Fruit fly (Drosophila melanogaster) whole organism, prepupa: ENCODE results near the gene CG14074.

ENCODE experiments used
- CG11294 ChIP-seq: fragments of 200-800 bp; sonication (Bioruptor generic); IDR thresholded peaks from 2 replicates; pipeline ENCODE4 v1.3.6; 2022; ENCODE audit warnings: missing biosample characterization, missing genetic modification characterization
- CG11762 ChIP-seq: fragments of 200-800 bp; sonication (Bioruptor generic); optimal IDR thresholded peaks from 3 replicates; lab custom pipeline; 2016; ENCODE audit warnings: missing biosample characterization, missing genetic modification characterization; ENCODE audit not compliant: insufficient read depth
- CG11902 ChIP-seq: fragments of 200-800 bp; sonication (Bioruptor generic); optimal IDR thresholded peaks from 3 replicates; lab custom pipeline; 2016; ENCODE audit warnings: missing biosample characterization, missing genetic modification characterization
- CG15336 ChIP-seq: fragments of 200-800 bp; sonication (Bioruptor generic); IDR thresholded peaks from 2 replicates; pipeline ENCODE4 v1.3.6; 2022; ENCODE audit warnings: missing biosample characterization, missing genetic modification characterization
- CG1621 ChIP-seq: fragments of 200-800 bp; sonication (Bioruptor generic); optimal IDR thresholded peaks from 3 replicates; lab custom pipeline; 2018; ENCODE audit warnings: missing biosample characterization, mild to moderate bottlenecking, missing genetic modification characterization
- CG16779 ChIP-seq: fragments of 200-800 bp; sonication (Bioruptor generic); optimal IDR thresholded peaks from 3 replicates; lab custom pipeline; 2017; ENCODE audit warnings: missing biosample characterization, mild to moderate bottlenecking, missing genetic modification characterization
- CG31627 ChIP-seq: fragments of 200-800 bp; sonication (Bioruptor generic); optimal IDR thresholded peaks from 3 replicates; lab custom pipeline; 2016; ENCODE audit warnings: missing biosample characterization, missing genetic modification characterization
- CG34406 ChIP-seq: fragments of 200-800 bp; sonication (Bioruptor generic); optimal IDR thresholded peaks from 3 replicates; lab custom pipeline; 2016; ENCODE audit warnings: missing biosample characterization, missing genetic modification characterization
- CG3919 ChIP-seq: fragments of 200-800 bp; sonication (Bioruptor generic); optimal IDR thresholded peaks from 3 replicates; lab custom pipeline; 2016; ENCODE audit warnings: missing biosample characterization, missing genetic modification characterization
- CG6276 ChIP-seq: fragments of 200-800 bp; sonication (Bioruptor generic); optimal IDR thresholded peaks from 2 replicates; lab custom pipeline; 2017; ENCODE audit warnings: missing biosample characterization, mild to moderate bottlenecking, missing genetic modification characterization
- CG6808 ChIP-seq: fragments of 200-800 bp; sonication (Bioruptor generic); optimal IDR thresholded peaks from 3 replicates; lab custom pipeline; 2017; ENCODE audit warnings: missing biosample characterization, missing genetic modification characterization, mild to moderate bottlenecking, moderate library complexity, missing genetic modification reagents
- CG6854 ChIP-seq: fragments of 200-800 bp; sonication (Bioruptor generic); optimal IDR thresholded peaks from 2 replicates; lab custom pipeline; 2017; ENCODE audit warnings: missing biosample characterization, mild to moderate bottlenecking, missing genetic modification characterization
- CG8319 ChIP-seq: fragments of 200-800 bp; sonication (Bioruptor generic); optimal IDR thresholded peaks from 3 replicates; lab custom pipeline; 2016; ENCODE audit warnings: missing biosample characterization, missing genetic modification characterization
- CG8632 ChIP-seq: fragments of 200-800 bp; sonication (Bioruptor generic); optimal IDR thresholded peaks from 3 replicates; lab custom pipeline; 2016; ENCODE audit warnings: missing biosample characterization, missing genetic modification characterization
- CG9139 ChIP-seq: fragments of 200-800 bp; sonication (Bioruptor generic); optimal IDR thresholded peaks from 3 replicates; lab custom pipeline; 2017; ENCODE audit warnings: missing biosample characterization, mild to moderate bottlenecking, missing genetic modification characterization
- Eip75B ChIP-seq: fragments of 200-800 bp; sonication (Bioruptor generic); optimal IDR thresholded peaks from 3 replicates; lab custom pipeline; 2016; ENCODE audit warnings: missing biosample characterization, missing genetic modification characterization
- Eip78C ChIP-seq: fragments of 200-800 bp; sonication (Bioruptor generic); peaks from one replicate; lab custom pipeline; 2016; ENCODE audit warnings: missing biosample characterization, missing genetic modification characterization
- Eip93F ChIP-seq: fragments of 200-800 bp; sonication (Bioruptor generic); optimal IDR thresholded peaks from 2 replicates; lab custom pipeline; 2016; ENCODE audit warnings: missing biosample characterization, mild to moderate bottlenecking, missing genetic modification characterization
- Ets21C ChIP-seq: fragments of 200-800 bp; sonication (Bioruptor generic); optimal IDR thresholded peaks from 3 replicates; lab custom pipeline; 2016; ENCODE audit warnings: missing biosample characterization, missing genetic modification characterization
- Gug ChIP-seq: fragments of 200-800 bp; sonication (Bioruptor generic); IDR thresholded peaks from 2 replicates; pipeline ENCODE4 v1.3.6; 2022; ENCODE audit warnings: missing biosample characterization, missing genetic modification characterization
- Hr38 ChIP-seq: sonication (Bioruptor generic); optimal IDR thresholded peaks from 2 replicates; lab custom pipeline; 2016; ENCODE audit warnings: missing biosample characterization, missing genetic modification characterization
- Hr39 ChIP-seq: fragments of 200-800 bp; sonication (Bioruptor generic); optimal IDR thresholded peaks from 2 replicates; lab custom pipeline; 2016; ENCODE audit warnings: missing biosample characterization, missing genetic modification characterization
- Hr4 ChIP-seq: fragments of 200-800 bp; sonication (Bioruptor generic); optimal IDR thresholded peaks from 3 replicates; lab custom pipeline; 2016; ENCODE audit warnings: missing biosample characterization, missing genetic modification characterization
- Lpt ChIP-seq: fragments of 200-800 bp; sonication (Bioruptor generic); optimal IDR thresholded peaks from 3 replicates; lab custom pipeline; 2016; ENCODE audit warnings: missing biosample characterization, missing genetic modification characterization
- OdsH ChIP-seq: fragments of 200-800 bp; sonication (Bioruptor generic); optimal IDR thresholded peaks from 3 replicates; lab custom pipeline; 2016; ENCODE audit warnings: missing biosample characterization, missing genetic modification characterization
- Smox ChIP-seq: fragments of 200-800 bp; sonication (Bioruptor generic); optimal IDR thresholded peaks from 3 replicates; lab custom pipeline; 2016; ENCODE audit warnings: missing biosample characterization, missing genetic modification characterization
- Sox102F ChIP-seq: fragments of 200-800 bp; sonication (Bioruptor generic); optimal IDR thresholded peaks from 2 replicates; lab custom pipeline; 2016; ENCODE audit warnings: missing biosample characterization, mild to moderate bottlenecking, missing genetic modification characterization
- achi ChIP-seq: fragments of 200-800 bp; sonication (Bioruptor generic); optimal IDR thresholded peaks from 3 replicates; lab custom pipeline; 2016; ENCODE audit warnings: missing biosample characterization, missing genetic modification characterization
- cyc ChIP-seq: fragments of 200-800 bp; sonication (Bioruptor generic); optimal IDR thresholded peaks from 3 replicates; lab custom pipeline; 2016; ENCODE audit warnings: missing biosample characterization, missing genetic modification characterization
- dac ChIP-seq: fragments of 200-800 bp; sonication (Bioruptor generic); optimal IDR thresholded peaks from 2 replicates; lab custom pipeline; 2017; ENCODE audit warnings: missing biosample characterization, mild to moderate bottlenecking, missing genetic modification characterization
- dsx ChIP-seq: fragments of 200-800 bp; optimal IDR thresholded peaks from 3 replicates; lab custom pipeline; 2019; ENCODE audit warnings: missing biosample characterization, mild to moderate bottlenecking, missing genetic modification characterization, moderate library complexity; ENCODE audit not compliant: poor library complexity, severe bottlenecking
- esn ChIP-seq: fragments of 200-800 bp; sonication (Bioruptor generic); optimal IDR thresholded peaks from 2 replicates; lab custom pipeline; 2016; ENCODE audit warnings: missing biosample characterization, mild to moderate bottlenecking, missing genetic modification characterization, moderate library complexity
- fd59A ChIP-seq: fragments of 200-800 bp; sonication (Bioruptor generic); optimal IDR thresholded peaks from 2 replicates; lab custom pipeline; 2017; ENCODE audit warnings: missing biosample characterization, mild to moderate bottlenecking, missing genetic modification characterization, missing genetic modification reagents
- fd85E ChIP-seq: fragments of 200-800 bp; sonication (Bioruptor generic); optimal IDR thresholded peaks from 3 replicates; lab custom pipeline; 2016; ENCODE audit warnings: missing biosample characterization, missing genetic modification characterization
- lz ChIP-seq: fragments of 200-800 bp; sonication (Bioruptor generic); optimal IDR thresholded peaks from 3 replicates; lab custom pipeline; 2016; ENCODE audit warnings: missing biosample characterization, missing genetic modification characterization
- net ChIP-seq: fragments of 200-800 bp; sonication (Bioruptor generic); optimal IDR thresholded peaks from 3 replicates; lab custom pipeline; 2016; ENCODE audit warnings: missing biosample characterization, missing genetic modification characterization
- pdm3 ChIP-seq: fragments of 200-800 bp; sonication (Bioruptor generic); optimal IDR thresholded peaks from 3 replicates; lab custom pipeline; 2016; ENCODE audit warnings: missing biosample characterization, missing genetic modification characterization
- salr ChIP-seq, 2 experiments: fragments of 200-800 bp; sonication (Bioruptor generic); optimal IDR thresholded peaks; 3 replicates each; lab custom pipeline; 2016 to 2018; ENCODE audit warnings: missing biosample characterization in 2 of 2, missing genetic modification characterization in 2 of 2, mild to moderate bottlenecking in 1 of 2
- ss ChIP-seq, 2 experiments: fragments of 200-800 bp; sonication (Bioruptor generic); optimal IDR thresholded peaks; 2 replicates in 1 of 2; 3 replicates in 1 of 2; lab custom pipeline; 2017 to 2018; ENCODE audit warnings: mild to moderate bottlenecking in 2 of 2, missing biosample characterization in 2 of 2, missing genetic modification characterization in 2 of 2, moderate library complexity in 1 of 2
- svp ChIP-seq: fragments of 200-800 bp; sonication (Bioruptor generic); peaks from one replicate; lab custom pipeline; 2016; ENCODE audit warnings: missing biosample characterization, missing genetic modification characterization
- topi ChIP-seq: fragments of 200-800 bp; sonication (Bioruptor generic); optimal IDR thresholded peaks from 3 replicates; lab custom pipeline; 2016; ENCODE audit warnings: missing biosample characterization, missing genetic modification characterization
- vri ChIP-seq: fragments of 200-800 bp; sonication (Bioruptor generic); optimal IDR thresholded peaks from 3 replicates; lab custom pipeline; 2016; ENCODE audit warnings: missing biosample characterization, mild to moderate bottlenecking, missing genetic modification characterization

Gene CG14074

dm6 chr3L:18825993-18826392 lies 40.0 kb upstream of the CG14074 start:
- TF ChIP-seq CG34406 (no peak), fd59A (GFP tag; lab: Kevin White, UChicago) (no peak), vri (GFP tag; lab: Kevin White, UChicago) (peak; percentile 68), Eip93F (peak; percentile 56), CG11762 (GFP tag; lab: Kevin White, UChicago) (no peak), svp (GFP tag; lab: Kevin White, UChicago) (peak; percentile 94), CG8632 (no peak), Ets21C (GFP tag; lab: Kevin White, UChicago) (no peak)

- TF ChIP-seq CG34406 (no peak), CG6276 (GFP tag; lab: Kevin White, UChicago) (no peak), Hr4 (GFP tag; lab: Kevin White, UChicago) (peak; percentile 10), CG6808 (GFP tag; lab: Kevin White, UChicago) (no peak), CG16779 (tag; lab: Kevin White, UChicago) (no peak), Gug (GFP tag; lab: Robert Waterston, UW) (no peak), dsx (no peak), cyc (no peak), Eip75B (GFP tag; lab: Kevin White, UChicago) (no peak), Sox102F (GFP tag; lab: Kevin White, UChicago) (no peak), dac (no peak), CG15336 (GFP tag; lab: Robert Waterston, UW) (no peak), esn (GFP tag; lab: Kevin White, UChicago) (peak; percentile 1), svp (GFP tag; lab: Kevin White, UChicago) (peak; percentile 34), net (GFP tag; lab: Kevin White, UChicago) (no peak), vri (GFP tag; lab: Kevin White, UChicago) (no peak), pdm3 (no peak), Eip93F (peak; percentile 7), CG31627 (GFP tag; lab: Kevin White, UChicago) (no peak), Smox (GFP tag; lab: Kevin White, UChicago) (no peak), salr (GFP tag; optimal IDR thresholded peaks at IDR 0.05; lab: Kevin White, UChicago) (no peak)
Observed at dm6 chr3L:18828318-18828717, 37.7 kb upstream of the CG14074 start.

- TF ChIP-seq CG1621 (tag; lab: Kevin White, UChicago) (no peak), CG3919 (GFP tag; lab: Kevin White, UChicago) (no peak), CG11902 (GFP tag; lab: Kevin White, UChicago) (no peak), vri (GFP tag; lab: Kevin White, UChicago) (no peak), CG6276 (GFP tag; lab: Kevin White, UChicago) (no peak), topi (GFP tag; lab: Kevin White, UChicago) (no peak), esn (GFP tag; lab: Kevin White, UChicago) (no peak), fd85E (GFP tag; lab: Kevin White, UChicago) (no peak), CG6808 (GFP tag; lab: Kevin White, UChicago) (no peak), CG9139 (GFP tag; lab: Kevin White, UChicago) (no peak), CG8632 (no peak), CG15336 (GFP tag; lab: Robert Waterston, UW) (no peak), CG8319 (GFP tag; lab: Kevin White, UChicago) (no peak)
Observed at dm6 chr3L:18832195-18832594, 33.8 kb upstream of the CG14074 start.

dm6 chr3L:18832708-18833107 lies 33.3 kb upstream of the CG14074 start:
- TF ChIP-seq ss (GFP tag; optimal IDR thresholded peaks at IDR 0.05; lab: Kevin White, UChicago) (peak in 1 of 2 experiments; percentile 82), Hr38 (GFP tag; lab: Kevin White, UChicago) (no peak)

dm6 chr3L:18833234-18833633 lies 32.8 kb upstream of the CG14074 start:
- TF ChIP-seq CG8632 (no peak), fd59A (GFP tag; lab: Kevin White, UChicago) (no peak), OdsH (GFP tag; lab: Kevin White, UChicago) (no peak), topi (GFP tag; lab: Kevin White, UChicago) (peak; percentile 15), esn (GFP tag; lab: Kevin White, UChicago) (peak; percentile 24), ss (GFP tag; optimal IDR thresholded peaks at IDR 0.05; lab: Kevin White, UChicago) (peak in 1 of 2 experiments; percentile 0), CG34406 (peak; percentile 1), CG9139 (GFP tag; lab: Kevin White, UChicago) (no peak), lz (GFP tag; lab: Kevin White, UChicago) (no peak), CG11762 (GFP tag; lab: Kevin White, UChicago) (no peak), Lpt (GFP tag; lab: Kevin White, UChicago) (no peak), CG6276 (GFP tag; lab: Kevin White, UChicago) (no peak), CG11294 (GFP tag; lab: Robert Waterston, UW) (no peak), vri (GFP tag; lab: Kevin White, UChicago) (peak; percentile 53), Eip75B (GFP tag; lab: Kevin White, UChicago) (no peak), Gug (GFP tag; lab: Robert Waterston, UW) (no peak), achi (no peak), Eip78C (peak; percentile 78), CG6808 (GFP tag; lab: Kevin White, UChicago) (peak; percentile 27), CG6854 (GFP tag; lab: Kevin White, UChicago) (peak; percentile 55), Hr39 (GFP tag; lab: Kevin White, UChicago) (no peak), dsx (no peak)
